Worm (Caenorhabditis elegans): Measurements from ENCODE around the gene crm-1.

ce11 chrV:10287260-10287659, 44.7 kb downstream of the crm-1 start, which contains the start of gene B0024.3:
- TF ChIP-seq odd-2 (tag; optimal IDR thresholded peaks at IDR 0.05), result no peak
- TF ChIP-seq pros-1 (tag; optimal IDR thresholded peaks at IDR 0.05), result no peak
- no peak for TF ChIP-seq sdc-2 (tag; optimal IDR thresholded peaks at IDR 0.05)
- TF ChIP-seq unc-55 (GFP tag; optimal IDR thresholded peaks at IDR 0.05), result no peak
- no peak for TF ChIP-seq pha-4 (tag; optimal IDR thresholded peaks at IDR 0.05)
- TF ChIP-seq elt-2 (tag; optimal IDR thresholded peaks at IDR 0.05), result no peak
- TF ChIP-seq pqm-1 (tag; optimal IDR thresholded peaks at IDR 0.05), result no peak

Data from whole organism, late embryonic.